Worm (Caenorhabditis elegans) whole organism, L2 larva: ENCODE results near the gene F47B8.14.

ENCODE experiments used
- F13H6.1 ChIP-seq: sonication (generic microtip); optimal IDR thresholded peaks from 2 replicates; lab custom pipeline; 2016; ENCODE audit warnings: missing genetic modification characterization, missing compliant biosample characterization
- R02D3.7 ChIP-seq: fragments of 150-350 bp; optimal IDR thresholded peaks from 2 replicates; lab custom pipeline; 2014; ENCODE audit warnings: missing biosample characterization, missing genetic modification characterization
- Y55F3AM.14 ChIP-seq: fragments of 200-800 bp; sonication (Bioruptor generic); optimal IDR thresholded peaks from 2 replicates; lab custom pipeline; 2018; ENCODE audit warnings: mild to moderate bottlenecking, missing genetic modification characterization, missing compliant biosample characterization
- ZK546.5 ChIP-seq: sonication (generic microtip); optimal IDR thresholded peaks from 2 replicates; lab custom pipeline; 2017; ENCODE audit warnings: missing biosample characterization, missing genetic modification characterization
- aly-2 ChIP-seq: fragments of 150-350 bp; optimal IDR thresholded peaks from 2 replicates; lab custom pipeline; 2014; ENCODE audit warnings: missing biosample characterization, missing genetic modification characterization
- ama-1 ChIP-seq: fragments of 150-350 bp; optimal IDR thresholded peaks from 2 replicates; lab custom pipeline; 2018; ENCODE audit warnings: inconsistent platforms
- ceh-16 ChIP-seq: fragments of 150-350 bp; optimal IDR thresholded peaks from 2 replicates; lab custom pipeline; 2014; ENCODE audit warnings: missing biosample characterization, missing genetic modification characterization
- ceh-82 ChIP-seq: fragments of 150-350 bp; optimal IDR thresholded peaks from 2 replicates; lab custom pipeline; 2014; ENCODE audit warnings: missing biosample characterization, missing genetic modification characterization
- crh-2 ChIP-seq: sonication (generic microtip); optimal IDR thresholded peaks from 2 replicates; lab custom pipeline; 2017; ENCODE audit warnings: missing biosample characterization, missing genetic modification characterization
- dmd-4 ChIP-seq: sonication (generic microtip); optimal IDR thresholded peaks from 2 replicates; lab custom pipeline; 2017; ENCODE audit warnings: missing biosample characterization, missing genetic modification characterization
- egl-27 ChIP-seq: sonication (generic microtip); optimal IDR thresholded peaks from 3 replicates; lab custom pipeline; 2017; ENCODE audit warnings: missing biosample characterization, missing genetic modification reagents, missing genetic modification characterization
- elt-1 ChIP-seq: fragments of 150-350 bp; optimal IDR thresholded peaks from 2 replicates; lab custom pipeline; 2014; ENCODE audit warnings: missing biosample characterization, missing genetic modification characterization
- gmeb-1 ChIP-seq: fragments of 150-350 bp; optimal IDR thresholded peaks from 2 replicates; lab custom pipeline; 2014; ENCODE audit warnings: missing biosample characterization, missing genetic modification characterization
- lin-13 ChIP-seq: fragments of 150-350 bp; optimal IDR thresholded peaks from 2 replicates; lab custom pipeline; 2014; ENCODE audit warnings: missing biosample characterization, missing genetic modification reagents, missing genetic modification characterization
- lsy-2 ChIP-seq, 2 experiments: fragments of 150-350 bp in 1 of 2; sonication (generic microtip) in 1 of 2; optimal IDR thresholded peaks; 2 replicates each; lab custom pipeline; 2014 to 2017; ENCODE audit warnings: missing biosample characterization in 2 of 2, missing genetic modification characterization in 2 of 2
- mbf-1 ChIP-seq: sonication (generic microtip); optimal IDR thresholded peaks from 2 replicates; lab custom pipeline; 2017; ENCODE audit warnings: missing biosample characterization, missing genetic modification characterization
- nhr-11 ChIP-seq: fragments of 150-350 bp; optimal IDR thresholded peaks from 2 replicates; lab custom pipeline; 2014; ENCODE audit warnings: missing biosample characterization, missing genetic modification characterization
- nhr-12 ChIP-seq: fragments of 150-350 bp; optimal IDR thresholded peaks from 2 replicates; lab custom pipeline; 2014; ENCODE audit warnings: missing biosample characterization, missing genetic modification characterization
- nhr-129 ChIP-seq: fragments of 150-350 bp; optimal IDR thresholded peaks from 2 replicates; lab custom pipeline; 2014; ENCODE audit warnings: missing biosample characterization, missing genetic modification characterization
- nhr-21 ChIP-seq: fragments of 150-350 bp; optimal IDR thresholded peaks from 2 replicates; lab custom pipeline; 2014; ENCODE audit warnings: missing biosample characterization, missing genetic modification characterization
- nhr-23 ChIP-seq: fragments of 150-350 bp; optimal IDR thresholded peaks from 2 replicates; lab custom pipeline; 2014; ENCODE audit warnings: missing biosample characterization, missing genetic modification reagents, missing genetic modification characterization
- nhr-237 ChIP-seq: fragments of 150-350 bp; optimal IDR thresholded peaks from 2 replicates; lab custom pipeline; 2014; ENCODE audit warnings: missing biosample characterization, missing genetic modification characterization
- nhr-25 ChIP-seq: fragments of 150-350 bp; sonication (generic microtip); optimal IDR thresholded peaks from 3 replicates; lab custom pipeline; 2014; ENCODE audit warnings: missing biosample characterization, missing genetic modification characterization
- nhr-6 ChIP-seq: fragments of 150-350 bp; optimal IDR thresholded peaks from 2 replicates; lab custom pipeline; 2014; ENCODE audit warnings: missing biosample characterization, missing genetic modification characterization
- nhr-77 ChIP-seq: fragments of 150-350 bp; optimal IDR thresholded peaks from 2 replicates; lab custom pipeline; 2014; ENCODE audit warnings: missing biosample characterization, missing genetic modification characterization
- peb-1 ChIP-seq: fragments of 150-350 bp; optimal IDR thresholded peaks from 2 replicates; lab custom pipeline; 2014; ENCODE audit warnings: missing biosample characterization, missing genetic modification characterization
- skn-1 ChIP-seq: sonication (generic microtip); optimal IDR thresholded peaks from 2 replicates; lab custom pipeline; 2017; ENCODE audit warnings: missing biosample characterization, missing genetic modification characterization
- sma-9 ChIP-seq, 2 experiments: fragments of 150-350 bp in 1 of 2; sonication (generic microtip) in 1 of 2; optimal IDR thresholded peaks; 2 replicates each; lab custom pipeline; 2014 to 2016; ENCODE audit warnings: missing genetic modification characterization in 2 of 2, mild to moderate bottlenecking in 1 of 2, missing biosample characterization in 1 of 2, missing compliant biosample characterization in 1 of 2, missing genetic modification reagents in 1 of 2, moderate library complexity in 1 of 2
- snpc-4 ChIP-seq: fragments of 150-350 bp; optimal IDR thresholded peaks from 2 replicates; lab custom pipeline; 2014; ENCODE audit warnings: missing biosample characterization, missing genetic modification characterization
- unc-39 ChIP-seq: fragments of 150-350 bp; optimal IDR thresholded peaks from 2 replicates; lab custom pipeline; 2014; ENCODE audit warnings: missing biosample characterization, missing genetic modification characterization
- unc-55 ChIP-seq: fragments of 150-350 bp; sonication (generic microtip); optimal IDR thresholded peaks from 3 replicates; lab custom pipeline; 2014; ENCODE audit warnings: missing biosample characterization, missing genetic modification reagents, missing genetic modification characterization
- unc-62 ChIP-seq: fragments of 150-350 bp; optimal IDR thresholded peaks from 2 replicates; lab custom pipeline; 2014; ENCODE audit warnings: missing biosample characterization, missing genetic modification reagents, missing genetic modification characterization
- zag-1 ChIP-seq: fragments of 150-350 bp; optimal IDR thresholded peaks from 2 replicates; lab custom pipeline; 2014; ENCODE audit warnings: missing biosample characterization, missing genetic modification characterization
- ztf-1 ChIP-seq: fragments of 200-800 bp; sonication (Bioruptor generic); conservative IDR thresholded peaks from 2 replicates; pipeline ENCODE4 v1.3.6; 2022; ENCODE audit warnings: missing genetic modification characterization, missing compliant biosample characterization
- ztf-11 ChIP-seq: sonication (generic microtip); optimal IDR thresholded peaks from 2 replicates; lab custom pipeline; 2017; ENCODE audit warnings: missing biosample characterization, missing genetic modification characterization
- ztf-4 ChIP-seq: fragments of 150-350 bp; optimal IDR thresholded peaks from 2 replicates; lab custom pipeline; 2014; ENCODE audit warnings: missing biosample characterization, missing genetic modification characterization

The F47B8.14 gene

DNA sequence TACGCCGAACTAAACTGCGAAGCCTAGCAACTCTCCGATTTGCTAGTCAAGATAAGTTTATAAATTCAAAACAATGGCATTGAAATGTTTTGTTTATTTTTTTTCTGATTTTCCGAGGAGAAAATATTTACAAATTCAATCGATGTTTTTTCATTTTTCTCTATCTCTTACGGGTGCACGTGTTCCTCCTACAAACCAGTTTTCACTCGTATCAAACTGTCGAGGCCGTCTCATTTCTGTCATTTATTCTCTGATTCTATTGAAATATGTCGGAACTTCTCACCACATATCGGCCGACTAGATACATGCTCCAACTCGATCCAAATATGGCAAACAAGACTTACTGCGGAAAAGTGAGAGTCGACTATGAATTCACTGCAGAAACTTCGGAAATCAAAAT lies 11.1 kb downstream of the F47B8.14 start, which contains the start of gene F47B8.8:
Gene F47B8.8 (plus strand): TSS at position 257 of the 400 bp plus-strand sequence.
- no peak for TF ChIP-seq nhr-23 (tag; lab: Kevin White, UChicago)
- no peak for TF ChIP-seq unc-55 (GFP tag; lab: Kevin White, UChicago)
- no peak for TF ChIP-seq nhr-12 (tag; lab: Kevin White, UChicago)
- TF ChIP-seq nhr-129 (tag; lab: Kevin White, UChicago): no peak
- TF ChIP-seq nhr-25 (tag; lab: Kevin White, UChicago): peak; percentile 30

DNA sequence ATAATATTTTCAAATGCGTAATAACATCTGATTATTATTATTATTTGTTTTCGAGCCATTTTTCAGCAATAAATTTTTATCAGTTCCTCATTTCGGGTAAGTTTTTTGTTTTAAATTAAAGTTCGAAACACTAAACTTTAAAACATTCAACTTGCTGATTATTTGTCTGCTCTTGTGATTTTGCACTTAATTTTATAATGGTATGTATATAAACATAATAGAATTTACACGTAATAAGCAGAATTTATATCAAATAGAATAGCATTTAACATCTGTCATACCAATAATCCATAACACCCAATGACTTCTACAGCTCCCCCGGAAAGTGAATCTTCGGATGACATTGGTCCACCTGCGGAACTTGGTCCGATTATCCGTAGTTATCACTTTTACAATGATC lies 12.8 kb downstream of the F47B8.14 start, which contains the start of gene srm-4:
Gene srm-4 (plus strand): TSS at position 301 of the 400 bp plus-strand sequence.
- TF ChIP-seq mbf-1 (no peak), ceh-16 (tag; lab: Kevin White, UChicago) (no peak), aly-2 (tag; lab: Kevin White, UChicago) (no peak), ztf-1 (GFP tag; lab: Robert Waterston, UW) (no peak), unc-62 (no peak), nhr-77 (tag; lab: Kevin White, UChicago) (no peak), skn-1 (tag; lab: Kevin White, UChicago) (no peak), dmd-4 (tag; lab: Kevin White, UChicago) (no peak), nhr-237 (tag; lab: Kevin White, UChicago) (no peak), crh-2 (tag; lab: Kevin White, UChicago) (no peak), ztf-11 (tag; lab: Kevin White, UChicago) (no peak)

- no peak for TF ChIP-seq nhr-237 (tag; lab: Kevin White, UChicago)
- no peak for TF ChIP-seq ceh-82
- no peak for TF ChIP-seq lin-13 (GFP tag; lab: Kevin White, UChicago)
- TF ChIP-seq sma-9 (GFP tag; optimal IDR thresholded peaks at IDR 0.05; lab: Kevin White, UChicago): no peak
- TF ChIP-seq sma-9 (tag; optimal IDR thresholded peaks at IDR 0.05; lab: Kevin White, UChicago): no peak
- TF ChIP-seq ztf-4 (tag; lab: Kevin White, UChicago): no peak
- no peak for TF ChIP-seq ama-1 (lab: Kevin White, UChicago)
- TF ChIP-seq unc-39 (tag; lab: Kevin White, UChicago): no peak
- TF ChIP-seq peb-1 (tag; lab: Kevin White, UChicago): no peak
- no peak for TF ChIP-seq zag-1 (tag; lab: Kevin White, UChicago)
- no peak for TF ChIP-seq Y55F3AM.14
- TF ChIP-seq nhr-21: no peak
- TF ChIP-seq lsy-2 (tag; optimal IDR thresholded peaks at IDR 0.05; lab: Kevin White, UChicago): no peak
- TF ChIP-seq gmeb-1 (tag; lab: Kevin White, UChicago): no peak
- no peak for TF ChIP-seq nhr-23 (tag; lab: Kevin White, UChicago)
- no peak for TF ChIP-seq R02D3.7 (tag; lab: Kevin White, UChicago)
- no peak for TF ChIP-seq unc-55 (GFP tag; lab: Kevin White, UChicago)
- no peak for TF ChIP-seq egl-27
Measured at ce11 chrV:14334901-14335300, 14.6 kb downstream of the F47B8.14 start, which contains the start of gene srm-5. Gene srm-5 (plus strand): TSS chrV:14335201.

ce11 chrV:14336655-14337054 lies 16.3 kb downstream of the F47B8.14 start, which contains the start of gene srm-6:
Gene srm-6 (plus strand): TSS chrV:14336955.
- TF ChIP-seq Y55F3AM.14 (no peak), nhr-25 (tag; lab: Kevin White, UChicago) (no peak), F13H6.1 (no peak), ZK546.5 (tag; lab: Kevin White, UChicago) (no peak), snpc-4 (tag; lab: Kevin White, UChicago) (no peak), nhr-11 (no peak)

- TF ChIP-seq ceh-16 (tag; lab: Kevin White, UChicago) (no peak), nhr-12 (tag; lab: Kevin White, UChicago) (no peak), nhr-6 (no peak), lsy-2 (tag; optimal IDR thresholded peaks at IDR 0.05; lab: Kevin White, UChicago) (no peak), ZK546.5 (tag; lab: Kevin White, UChicago) (no peak), zag-1 (tag; lab: Kevin White, UChicago) (no peak), elt-1 (tag; lab: Kevin White, UChicago) (no peak), unc-55 (GFP tag; lab: Kevin White, UChicago) (no peak), nhr-77 (tag; lab: Kevin White, UChicago) (no peak)
- TF ChIP-seq, all 48 proteins: peak for 0
Measured at ce11 chrV:14341672-14342071, 21.3 kb downstream of the F47B8.14 start, which contains the start of gene F47B8.10. Gene F47B8.10 (plus strand): TSS chrV:14341972.
